Worm (Caenorhabditis elegans) whole organism, L1 larva: ENCODE data around the gene F19H6.6.

ENCODE experiments used
- C34B4.2 ChIP-seq: sonication (generic microtip); optimal IDR thresholded peaks from 2 replicates; lab custom pipeline; 2017; ENCODE audit warnings: mild to moderate bottlenecking, missing genetic modification characterization, missing compliant biosample characterization
- blmp-1 ChIP-seq: fragments of 150-350 bp; optimal IDR thresholded peaks from 2 replicates; lab custom pipeline; 2014; ENCODE audit warnings: missing biosample characterization, missing genetic modification characterization
- dsc-1 ChIP-seq: sonication (generic microtip); optimal IDR thresholded peaks from 2 replicates; lab custom pipeline; 2016; ENCODE audit warnings: mild to moderate bottlenecking, missing genetic modification characterization, missing compliant biosample characterization
- efl-1 ChIP-seq, 4 experiments: fragments of 150-350 bp; optimal IDR thresholded peaks in 3 of 4; peaks in 1 of 4; 1 replicate in 1 of 4; 2 replicates in 3 of 4; lab custom pipeline; 2014; ENCODE audit warnings: missing biosample characterization in 2 of 4, missing genetic modification characterization in 2 of 4, missing genetic modification reagents in 2 of 4
- egl-13 ChIP-seq: sonication (generic microtip); optimal IDR thresholded peaks from 2 replicates; lab custom pipeline; 2016; ENCODE audit warnings: missing genotype, missing genetic modification reagents, missing genetic modification characterization, missing compliant biosample characterization
- egl-27 ChIP-seq, 2 experiments: fragments of 150-350 bp in 1 of 2; sonication (generic microtip); optimal IDR thresholded peaks; 3 replicates each; lab custom pipeline; 2017 to 2018; ENCODE audit warnings: missing biosample characterization in 2 of 2, missing genetic modification characterization in 2 of 2, missing genetic modification reagents in 2 of 2
- elt-2 ChIP-seq: sonication (generic microtip); optimal IDR thresholded peaks from 2 replicates; lab custom pipeline; 2016; ENCODE audit warnings: missing genetic modification characterization, mild to moderate bottlenecking, inconsistent platforms, missing compliant biosample characterization, missing genetic modification reagents
- elt-3 ChIP-seq, 6 experiments: fragments of 150-350 bp in 1 of 6; sonication (generic microtip); optimal IDR thresholded peaks; 2 replicates each; lab custom pipeline; 2017 to 2018; ENCODE audit warnings: missing biosample characterization in 6 of 6, missing genetic modification characterization in 6 of 6, inconsistent platforms in 1 of 6
- fkh-4 ChIP-seq: sonication (generic microtip); optimal IDR thresholded peaks from 2 replicates; lab custom pipeline; 2016; ENCODE audit warnings: missing compliant biosample characterization, missing genetic modification characterization, borderline replicate concordance
- fkh-8 ChIP-seq: sonication (generic microtip); optimal IDR thresholded peaks from 2 replicates; lab custom pipeline; 2016; ENCODE audit warnings: mild to moderate bottlenecking, missing genetic modification characterization, missing compliant biosample characterization
- grh-1 ChIP-seq: fragments of 200-800 bp; sonication (Bioruptor generic); IDR thresholded peaks from 2 replicates; pipeline ENCODE4 v1.3.6; 2022; ENCODE audit warnings: missing genetic modification reagents, missing genetic modification characterization, missing compliant biosample characterization
- hpl-2 ChIP-seq: fragments of 150-350 bp; optimal IDR thresholded peaks from 2 replicates; lab custom pipeline; 2014; ENCODE audit warnings: missing biosample characterization, missing genetic modification reagents, missing genetic modification characterization
- irx-1 ChIP-seq: sonication (generic microtip); optimal IDR thresholded peaks from 2 replicates; lab custom pipeline; 2016; ENCODE audit warnings: missing genetic modification characterization, missing compliant biosample characterization
- isw-1 ChIP-seq: fragments of 200-800 bp; sonication (Bioruptor generic); IDR thresholded peaks from 2 replicates; pipeline ENCODE4 v1.3.6; 2022; ENCODE audit warnings: missing genetic modification characterization, missing compliant biosample characterization
- lin-14 ChIP-seq: fragments of 200-800 bp; sonication (Bioruptor generic); optimal IDR thresholded peaks from 2 replicates; lab custom pipeline; 2018; ENCODE audit warnings: mild to moderate bottlenecking, missing genetic modification characterization, moderate library complexity, missing compliant biosample characterization
- lin-15B ChIP-seq: fragments of 150-350 bp; sonication (generic microtip); optimal IDR thresholded peaks from 3 replicates; lab custom pipeline; 2014; ENCODE audit warnings: missing biosample characterization, missing genetic modification characterization
- lin-39 ChIP-seq: fragments of 150-350 bp; optimal IDR thresholded peaks from 2 replicates; lab custom pipeline; 2014; ENCODE audit warnings: missing biosample characterization, missing genetic modification reagents, missing genetic modification characterization
- mdl-1 ChIP-seq, 2 experiments: fragments of 150-350 bp; optimal IDR thresholded peaks; 2 replicates each; lab custom pipeline; 2014 to 2017; ENCODE audit warnings: missing biosample characterization in 2 of 2, missing genetic modification characterization in 2 of 2, inconsistent platforms in 1 of 2
- mep-1 ChIP-seq: fragments of 150-350 bp; optimal IDR thresholded peaks from 2 replicates; lab custom pipeline; 2014; ENCODE audit warnings: missing biosample characterization, missing genetic modification characterization
- nhr-11 ChIP-seq: fragments of 150-350 bp; optimal IDR thresholded peaks from 2 replicates; lab custom pipeline; 2014; ENCODE audit warnings: missing biosample characterization, missing genetic modification characterization
- nhr-19 ChIP-seq: fragments of 200-800 bp; sonication (Bioruptor generic); conservative IDR thresholded peaks from 2 replicates; pipeline ENCODE4 v1.3.6; 2022; ENCODE audit warnings: missing genetic modification characterization, missing compliant biosample characterization
- nhr-47 ChIP-seq: sonication (generic microtip); optimal IDR thresholded peaks from 2 replicates; lab custom pipeline; 2016; ENCODE audit warnings: mild to moderate bottlenecking, missing genetic modification characterization, moderate library complexity, missing compliant biosample characterization
- nhr-85 ChIP-seq: sonication (generic microtip); peaks from one replicate; lab custom pipeline; 2016; ENCODE audit warnings: missing genetic modification characterization, inconsistent platforms, missing compliant biosample characterization
- pax-3 ChIP-seq: fragments of 200-800 bp; sonication (Bioruptor generic); optimal IDR thresholded peaks from 2 replicates; lab custom pipeline; 2018; ENCODE audit warnings: mild to moderate bottlenecking, missing genetic modification characterization, moderate library complexity, missing compliant biosample characterization
- pqm-1 ChIP-seq: sonication (generic microtip); optimal IDR thresholded peaks from 3 replicates; lab custom pipeline; 2017; ENCODE audit warnings: missing biosample characterization, missing genetic modification characterization
- skn-1 ChIP-seq: fragments of 150-350 bp; optimal IDR thresholded peaks from 2 replicates; lab custom pipeline; 2014; ENCODE audit warnings: missing biosample characterization, missing genetic modification characterization
- snpc-4 ChIP-seq: fragments of 150-350 bp; optimal IDR thresholded peaks from 2 replicates; lab custom pipeline; 2014; ENCODE audit warnings: missing biosample characterization, missing genetic modification characterization
- snu-23 ChIP-seq: sonication (generic microtip); optimal IDR thresholded peaks from 2 replicates; lab custom pipeline; 2016; ENCODE audit warnings: missing genetic modification characterization, missing compliant biosample characterization
- sptf-1 ChIP-seq: fragments of 150-350 bp; optimal IDR thresholded peaks from 2 replicates; lab custom pipeline; 2014; ENCODE audit warnings: missing biosample characterization, missing genetic modification characterization
- tbx-2 ChIP-seq: sonication (generic microtip); optimal IDR thresholded peaks from 2 replicates; lab custom pipeline; 2016; ENCODE audit warnings: missing genetic modification characterization, missing compliant biosample characterization
- unc-86 ChIP-seq: sonication (generic microtip); optimal IDR thresholded peaks from 2 replicates; lab custom pipeline; 2016; ENCODE audit warnings: missing genetic modification characterization, missing compliant biosample characterization
- unc-98 ChIP-seq: fragments of 200-800 bp; sonication (Bioruptor generic); IDR thresholded peaks from 2 replicates; pipeline ENCODE4 v1.3.6; 2022; ENCODE audit warnings: missing genetic modification characterization, missing compliant biosample characterization
- vab-15 ChIP-seq: sonication (generic microtip); optimal IDR thresholded peaks from 2 replicates; lab custom pipeline; 2017; ENCODE audit warnings: missing genotype, mild to moderate bottlenecking, missing genetic modification characterization, missing compliant biosample characterization
- zip-4 ChIP-seq: fragments of 200-800 bp; sonication (Bioruptor generic); optimal IDR thresholded peaks from 2 replicates; lab custom pipeline; 2018; ENCODE audit warnings: mild to moderate bottlenecking, missing genetic modification characterization, moderate library complexity, missing compliant biosample characterization
- ztf-11 ChIP-seq, 2 experiments: sonication (generic microtip); optimal IDR thresholded peaks; 2 replicates each; lab custom pipeline; 2016 to 2017; ENCODE audit warnings: missing genetic modification characterization in 2 of 2, missing biosample characterization in 1 of 2, missing compliant biosample characterization in 1 of 2

The F19H6.6 gene

ce11 chrX:12360444-12360843 lies at the start of gene F19H6.6, which contains the start of gene nspc-15:
F19H6.6 (plus strand) TSS chrX:12360827.
nspc-15 (plus strand) TSS chrX:12360744.
- no peak for TF ChIP-seq zip-4 (GFP tag; lab: Kevin White, UChicago)
- no peak for TF ChIP-seq dsc-1
- TF ChIP-seq fkh-4 (tag; lab: Kevin White, UChicago) = no peak
- no peak for TF ChIP-seq sptf-1 (tag; lab: Kevin White, UChicago)
- TF ChIP-seq mdl-1 (tag; optimal IDR thresholded peaks at IDR 0.05; lab: Kevin White, UChicago) = no peak
- no peak for TF ChIP-seq skn-1 (tag; lab: Kevin White, UChicago)
- TF ChIP-seq vab-15 (tag; lab: Kevin White, UChicago) = no peak
- no peak for TF ChIP-seq ztf-11 (tag; optimal IDR thresholded peaks at IDR 0.05; lab: Kevin White, UChicago)
- no peak for TF ChIP-seq egl-13 (tag; lab: Kevin White, UChicago)
- no peak for TF ChIP-seq nhr-19 (GFP tag; lab: Robert Waterston, UW)
- TF ChIP-seq mep-1 (tag; lab: Kevin White, UChicago) = no peak
- no peak for TF ChIP-seq tbx-2
- TF ChIP-seq grh-1 (GFP tag; lab: Robert Waterston, UW) = no peak
- TF ChIP-seq lin-15B = no peak
- TF ChIP-seq nhr-85 (tag; lab: Kevin White, UChicago) = no peak
- no peak for TF ChIP-seq hpl-2 (GFP tag; lab: Kevin White, UChicago)
- TF ChIP-seq nhr-11 (tag; lab: Kevin White, UChicago) = no peak

ce11 chrX:12313779-12314178 lies 46.8 kb upstream of the F19H6.6 start:
- no peak for TF ChIP-seq fkh-8 (tag; lab: Kevin White, UChicago)
- no peak for TF ChIP-seq unc-86 (tag; lab: Kevin White, UChicago)
- TF ChIP-seq egl-27 (tag; optimal IDR thresholded peaks at IDR 0.05; lab: Kevin White, UChicago) = no peak
- TF ChIP-seq lin-39 (tag; lab: Kevin White, UChicago) = no peak
- no peak for TF ChIP-seq zip-4 (GFP tag; lab: Kevin White, UChicago)
- no peak for TF ChIP-seq unc-98 (GFP tag; lab: Robert Waterston, UW)
- no peak for TF ChIP-seq elt-3 (tag; optimal IDR thresholded peaks at IDR 0.05; lab: Kevin White, UChicago)
- TF ChIP-seq skn-1 (tag; lab: Kevin White, UChicago) = no peak
- TF ChIP-seq mdl-1 (tag; optimal IDR thresholded peaks at IDR 0.05; lab: Kevin White, UChicago) = no peak
- no peak for TF ChIP-seq lin-14 (GFP tag; lab: Kevin White, UChicago)
- no peak for TF ChIP-seq snpc-4 (tag; lab: Kevin White, UChicago)
- TF ChIP-seq ztf-11 (tag; optimal IDR thresholded peaks at IDR 0.05; lab: Kevin White, UChicago) = no peak
- no peak for TF ChIP-seq isw-1 (GFP tag; lab: Robert Waterston, UW)
- no peak for TF ChIP-seq C34B4.2 (tag; lab: Kevin White, UChicago)
- TF ChIP-seq mep-1 (tag; lab: Kevin White, UChicago) = no peak
- TF ChIP-seq nhr-47 (tag; lab: Kevin White, UChicago) = no peak

- TF ChIP-seq snu-23 (GFP tag; lab: Kevin White, UChicago) (no peak), elt-2 (tag; lab: Kevin White, UChicago) (peak; percentile 5), pax-3 (no peak), efl-1 (optimal IDR thresholded peaks at IDR 0.05; lab: Kevin White, UChicago) (no peak), efl-1 (GFP tag; optimal IDR thresholded peaks at IDR 0.05 in 1 of 2; lab: Kevin White, UChicago) (no peak)
Measured at ce11 chrX:12314395-12314794, 46.2 kb upstream of the F19H6.6 start.

ce11 chrX:12315268-12315667 lies 45.4 kb upstream of the F19H6.6 start, which contains the start of gene xtr-2:
xtr-2 (plus strand) TSS chrX:12315568.
- no peak for TF ChIP-seq pqm-1
- no peak for TF ChIP-seq blmp-1 (tag; lab: Kevin White, UChicago)
- TF ChIP-seq irx-1 (tag; lab: Kevin White, UChicago) = no peak
- TF ChIP-seq nhr-85 (tag; lab: Kevin White, UChicago) = no peak
